Worm (Caenorhabditis elegans) whole organism, L2 larva: Measurements from ENCODE around the gene snt-7.

Experiments
- R02D3.7 ChIP-seq: fragments of 150-350 bp; optimal IDR thresholded peaks from 2 replicates; lab custom pipeline; 2014; ENCODE audit warnings: missing biosample characterization, missing genetic modification characterization
- ZK546.5 ChIP-seq: sonication (generic microtip); optimal IDR thresholded peaks from 2 replicates; lab custom pipeline; 2017; ENCODE audit warnings: missing biosample characterization, missing genetic modification characterization
- alr-1 ChIP-seq: fragments of 150-350 bp; optimal IDR thresholded peaks from 2 replicates; lab custom pipeline; 2014; ENCODE audit warnings: missing biosample characterization, missing genetic modification characterization
- blmp-1 ChIP-seq: sonication (generic microtip); optimal IDR thresholded peaks from 2 replicates; lab custom pipeline; 2017; ENCODE audit warnings: missing genetic modification characterization, mild to moderate bottlenecking, missing compliant biosample characterization, antibody characterized with exemption, moderate library complexity; ENCODE audit not compliant: insufficient read depth
- dmd-4 ChIP-seq: sonication (generic microtip); optimal IDR thresholded peaks from 2 replicates; lab custom pipeline; 2017; ENCODE audit warnings: missing biosample characterization, missing genetic modification characterization
- lin-13 ChIP-seq: fragments of 150-350 bp; optimal IDR thresholded peaks from 2 replicates; lab custom pipeline; 2014; ENCODE audit warnings: missing biosample characterization, missing genetic modification reagents, missing genetic modification characterization
- lin-39 ChIP-seq: fragments of 150-350 bp; optimal IDR thresholded peaks from 2 replicates; lab custom pipeline; 2014; ENCODE audit warnings: missing biosample characterization, missing genetic modification reagents, missing genetic modification characterization
- mab-5 ChIP-seq: fragments of 150-350 bp; optimal IDR thresholded peaks from 2 replicates; lab custom pipeline; 2014; ENCODE audit warnings: missing biosample characterization, missing genetic modification characterization
- mbf-1 ChIP-seq: sonication (generic microtip); optimal IDR thresholded peaks from 2 replicates; lab custom pipeline; 2017; ENCODE audit warnings: missing biosample characterization, missing genetic modification characterization
- nhr-237 ChIP-seq: fragments of 150-350 bp; optimal IDR thresholded peaks from 2 replicates; lab custom pipeline; 2014; ENCODE audit warnings: missing biosample characterization, missing genetic modification characterization
- snpc-4 ChIP-seq: fragments of 150-350 bp; optimal IDR thresholded peaks from 2 replicates; lab custom pipeline; 2014; ENCODE audit warnings: missing biosample characterization, missing genetic modification characterization

DNA sequence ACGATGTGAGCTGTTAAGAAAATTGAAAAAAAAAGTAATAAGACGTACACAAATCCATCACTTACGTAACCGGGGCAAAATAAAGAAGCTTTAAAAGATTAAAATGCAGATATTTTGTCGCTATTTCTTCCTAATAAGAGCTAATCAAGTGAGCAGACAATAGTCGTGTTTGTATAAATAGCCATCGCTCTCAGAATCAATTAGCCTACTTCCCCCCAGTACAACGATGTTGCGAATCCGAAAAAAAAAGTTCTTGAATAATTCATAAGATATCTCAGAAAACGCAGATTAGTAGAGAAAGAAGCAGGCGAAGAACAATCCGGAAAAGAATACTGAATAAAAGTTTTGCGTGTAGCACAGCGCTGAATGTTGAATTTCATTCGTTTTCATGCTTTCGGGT is 16.3 kb upstream of the snt-7 start:
- no peak for TF ChIP-seq dmd-4 (tag; lab: Kevin White, UChicago)
- TF ChIP-seq blmp-1: no peak
- TF ChIP-seq lin-13 (GFP tag; lab: Kevin White, UChicago): no peak
- no peak for TF ChIP-seq mbf-1 (tag; lab: Kevin White, UChicago)
- TF ChIP-seq alr-1 (tag; lab: Kevin White, UChicago): no peak
- no peak for TF ChIP-seq lin-39 (tag; lab: Kevin White, UChicago)
- no peak for TF ChIP-seq nhr-237
- TF ChIP-seq mab-5 (tag; lab: Kevin White, UChicago): no peak
- TF ChIP-seq ZK546.5 (tag; lab: Kevin White, UChicago): no peak
- no peak for TF ChIP-seq R02D3.7 (tag; lab: Kevin White, UChicago)
- no peak for TF ChIP-seq snpc-4 (tag; lab: Kevin White, UChicago)
